Worm (Caenorhabditis elegans) whole organism, early embryonic: ENCODE results near the gene egl-20.

Experiments
- B0310.2 ChIP-seq: sonication (generic microtip); optimal IDR thresholded peaks from 2 replicates; lab custom pipeline; 2016; ENCODE audit warnings: mild to moderate bottlenecking, missing genetic modification characterization, missing compliant biosample characterization
- F13C5.2 ChIP-seq: sonication (generic microtip); optimal IDR thresholded peaks from 2 replicates; lab custom pipeline; 2017; ENCODE audit warnings: mild to moderate bottlenecking, missing genetic modification characterization, inconsistent platforms, missing compliant biosample characterization
- aly-1 ChIP-seq: sonication (generic microtip); optimal IDR thresholded peaks from 2 replicates; lab custom pipeline; 2016; ENCODE audit warnings: missing genetic modification characterization, missing compliant biosample characterization
- ama-1 ChIP-seq: fragments of 150-350 bp; optimal IDR thresholded peaks from 2 replicates; lab custom pipeline; 2014
- ceh-13 ChIP-seq: fragments of 200-800 bp; sonication (Bioruptor generic); optimal IDR thresholded peaks from 2 replicates; lab custom pipeline; 2018; ENCODE audit warnings: mild to moderate bottlenecking, missing genetic modification characterization, missing compliant biosample characterization
- ceh-36 ChIP-seq: sonication (generic microtip); optimal IDR thresholded peaks from 2 replicates; lab custom pipeline; 2016; ENCODE audit warnings: missing genetic modification characterization, inconsistent platforms, missing compliant biosample characterization
- ets-7 ChIP-seq: sonication (generic microtip); optimal IDR thresholded peaks from 2 replicates; lab custom pipeline; 2016; ENCODE audit warnings: missing genotype, missing genetic modification characterization, missing compliant biosample characterization
- flt-1 ChIP-seq: fragments of 200-800 bp; sonication (Bioruptor generic); IDR thresholded peaks from 2 replicates; pipeline ENCODE4 v1.3.6; 2022; ENCODE audit warnings: missing genetic modification characterization, missing compliant biosample characterization
- hmbx-1 ChIP-seq: sonication (generic microtip); optimal IDR thresholded peaks from 2 replicates; lab custom pipeline; 2016; ENCODE audit warnings: mild to moderate bottlenecking, missing genetic modification characterization, missing compliant biosample characterization
- hmg-4 ChIP-seq: fragments of 200-800 bp; sonication (Bioruptor generic); optimal IDR thresholded peaks from 2 replicates; lab custom pipeline; 2018; ENCODE audit warnings: mild to moderate bottlenecking, missing genetic modification characterization, missing compliant biosample characterization
- hnd-1 ChIP-seq: sonication (generic microtip); optimal IDR thresholded peaks from 2 replicates; lab custom pipeline; 2016; ENCODE audit warnings: missing genetic modification characterization, missing compliant biosample characterization
- pes-1 ChIP-seq: fragments of 200-800 bp; sonication (Bioruptor generic); IDR thresholded peaks from 2 replicates; pipeline ENCODE4 v1.3.6; 2022; ENCODE audit warnings: missing genetic modification reagents, missing genetic modification characterization, missing compliant biosample characterization
- scrt-1 ChIP-seq: fragments of 200-800 bp; sonication (Bioruptor generic); IDR thresholded peaks from 2 replicates; pipeline ENCODE4 v1.3.6; 2022; ENCODE audit warnings: missing genetic modification characterization, missing compliant biosample characterization
- sea-1 ChIP-seq: fragments of 200-800 bp; sonication (Bioruptor generic); conservative IDR thresholded peaks from 2 replicates; pipeline ENCODE4 v1.3.6; 2022; ENCODE audit warnings: missing genetic modification characterization, missing compliant biosample characterization
- tbx-11 ChIP-seq: fragments of 200-800 bp; sonication (Bioruptor generic); IDR thresholded peaks from 2 replicates; pipeline ENCODE4 v1.3.6; 2022; ENCODE audit warnings: missing genetic modification characterization, missing compliant biosample characterization
- tbx-37 ChIP-seq: fragments of 200-800 bp; sonication (Bioruptor generic); conservative IDR thresholded peaks from 2 replicates; pipeline ENCODE4 v1.3.6; 2022; ENCODE audit warnings: missing genetic modification reagents, missing genetic modification characterization, missing compliant biosample characterization
- tra-4 ChIP-seq: sonication (generic microtip); optimal IDR thresholded peaks from 2 replicates; lab custom pipeline; 2017; ENCODE audit warnings: missing genetic modification characterization, missing compliant biosample characterization

Gene egl-20

ce11 chrIV:9799664-9800063, 15.7 kb downstream of the egl-20 start:
- TF ChIP-seq tbx-11 (GFP tag; lab: Robert Waterston, UW) (no peak), hmbx-1 (tag; lab: Kevin White, UChicago) (no peak), ceh-13 (GFP tag; lab: Kevin White, UChicago) (no peak), flt-1 (no peak), hmg-4 (GFP tag; lab: Kevin White, UChicago) (no peak), sea-1 (GFP tag; lab: Robert Waterston, UW) (no peak), aly-1 (tag; lab: Kevin White, UChicago) (no peak), ets-7 (tag; lab: Kevin White, UChicago) (no peak), ceh-36 (tag; lab: Kevin White, UChicago) (no peak), ama-1 (lab: Kevin White, UChicago) (no peak), scrt-1 (no peak), hnd-1 (tag; lab: Kevin White, UChicago) (no peak)

- TF ChIP-seq F13C5.2 (tag; lab: Kevin White, UChicago) (no peak), hmg-4 (GFP tag; lab: Kevin White, UChicago) (no peak), tra-4 (tag; lab: Kevin White, UChicago) (no peak), pes-1 (no peak), ceh-13 (GFP tag; lab: Kevin White, UChicago) (no peak), scrt-1 (no peak), sea-1 (GFP tag; lab: Robert Waterston, UW) (no peak), flt-1 (no peak), aly-1 (tag; lab: Kevin White, UChicago) (no peak), hmbx-1 (tag; lab: Kevin White, UChicago) (no peak), ceh-36 (tag; lab: Kevin White, UChicago) (no peak), tbx-11 (GFP tag; lab: Robert Waterston, UW) (no peak), tbx-37 (GFP tag; lab: Robert Waterston, UW) (no peak), ama-1 (lab: Kevin White, UChicago) (no peak), hnd-1 (tag; lab: Kevin White, UChicago) (no peak), B0310.2 (no peak), ets-7 (tag; lab: Kevin White, UChicago) (no peak)
Measured at ce11 chrIV:9799129-9799528, 16.2 kb downstream of the egl-20 start, which contains the start of gene fat-4. fat-4 (plus strand) TSS chrIV:9799429.

ce11 chrIV:9798307-9798706, 17.0 kb downstream of the egl-20 start:
- TF ChIP-seq ets-7 (tag; lab: Kevin White, UChicago), result no peak
- TF ChIP-seq tbx-37 (GFP tag; lab: Robert Waterston, UW), result no peak
- no peak for TF ChIP-seq ceh-13 (GFP tag; lab: Kevin White, UChicago)
- no peak for TF ChIP-seq hmg-4 (GFP tag; lab: Kevin White, UChicago)
- no peak for TF ChIP-seq ama-1 (lab: Kevin White, UChicago)
- no peak for TF ChIP-seq aly-1 (tag; lab: Kevin White, UChicago)
- TF ChIP-seq sea-1 (GFP tag; lab: Robert Waterston, UW), result no peak
- no peak for TF ChIP-seq ceh-36 (tag; lab: Kevin White, UChicago)
- TF ChIP-seq tra-4 (tag; lab: Kevin White, UChicago), result no peak
- no peak for TF ChIP-seq B0310.2
- TF ChIP-seq pes-1, result no peak
- no peak for TF ChIP-seq hnd-1 (tag; lab: Kevin White, UChicago)
- no peak for TF ChIP-seq tbx-11 (GFP tag; lab: Robert Waterston, UW)
- no peak for TF ChIP-seq scrt-1
- no peak for TF ChIP-seq F13C5.2 (tag; lab: Kevin White, UChicago)
- no peak for TF ChIP-seq flt-1
- TF ChIP-seq hmbx-1 (tag; lab: Kevin White, UChicago), result no peak

DNA sequence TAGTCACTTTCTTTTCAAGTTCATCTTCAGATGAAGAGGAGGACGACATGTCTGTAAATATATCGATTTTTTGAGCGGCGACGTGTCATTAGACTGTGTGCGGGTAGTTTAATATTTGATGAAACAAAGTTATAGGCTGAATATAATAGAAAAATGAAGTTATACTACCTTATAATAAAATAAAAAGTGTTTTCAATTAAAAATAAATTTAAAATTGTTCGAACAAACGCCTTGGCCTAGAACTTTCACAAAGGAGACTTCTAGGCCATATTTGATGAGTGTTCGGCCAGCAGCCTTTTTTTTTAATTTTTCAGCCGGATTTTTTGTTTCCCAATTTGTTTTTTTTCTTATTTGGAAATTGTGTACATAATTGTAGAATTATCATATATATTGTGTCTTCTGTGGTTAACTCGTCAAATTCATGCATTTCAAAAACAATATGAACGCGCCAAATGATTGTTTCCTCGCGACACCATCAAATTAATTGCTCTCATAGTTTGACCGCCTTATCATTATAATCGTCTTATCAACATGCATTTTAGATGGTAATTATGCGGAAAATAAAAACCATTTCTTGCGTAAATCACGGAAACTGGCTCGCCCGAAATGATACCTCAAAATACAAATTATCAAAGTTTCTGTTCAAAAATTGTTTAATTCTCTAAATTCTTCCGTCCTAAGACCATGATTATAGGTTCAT, 17.9 kb downstream of the egl-20 start, which contains the start of gene T13F2.2:
T13F2.2 (minus strand) TSS at position 51 of the 700 bp plus-strand sequence.
- TF ChIP-seq F13C5.2 (tag; lab: Kevin White, UChicago) (no peak), ama-1 (lab: Kevin White, UChicago) (no peak), pes-1 (no peak), B0310.2 (no peak), tbx-37 (GFP tag; lab: Robert Waterston, UW) (no peak), hnd-1 (tag; lab: Kevin White, UChicago) (no peak), tra-4 (tag; lab: Kevin White, UChicago) (no peak), tbx-11 (GFP tag; lab: Robert Waterston, UW) (no peak), sea-1 (GFP tag; lab: Robert Waterston, UW) (no peak), hmg-4 (GFP tag; lab: Kevin White, UChicago) (no peak), scrt-1 (no peak), flt-1 (no peak), ets-7 (tag; lab: Kevin White, UChicago) (no peak)

DNA sequence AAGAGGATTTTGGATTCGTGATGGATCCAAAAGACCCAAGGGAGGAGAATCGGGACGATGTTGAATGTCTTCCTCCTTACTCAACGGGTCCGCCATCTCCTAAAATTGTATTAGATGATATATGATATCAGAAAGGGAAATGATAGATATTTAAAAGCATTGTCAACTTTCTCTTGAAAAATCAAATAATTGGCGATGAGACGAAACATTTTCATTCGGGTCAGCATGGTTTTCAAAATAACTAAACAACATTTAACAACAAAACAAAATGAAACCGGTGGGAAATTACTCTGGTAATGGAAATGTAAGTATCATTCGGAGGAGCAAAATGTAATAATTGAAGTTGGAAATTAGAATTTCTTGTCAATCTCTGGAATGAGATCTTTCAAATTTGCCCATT, 18.8 kb downstream of the egl-20 start, which contains the start of gene pis-1:
pis-1 (minus strand) TSS at position 101 of the 400 bp plus-strand sequence.
- TF ChIP-seq hmg-4 (GFP tag; lab: Kevin White, UChicago) (no peak), tbx-37 (GFP tag; lab: Robert Waterston, UW) (no peak), tbx-11 (GFP tag; lab: Robert Waterston, UW) (no peak), ama-1 (lab: Kevin White, UChicago) (no peak), ceh-13 (GFP tag; lab: Kevin White, UChicago) (no peak), scrt-1 (no peak), ets-7 (tag; lab: Kevin White, UChicago) (no peak), aly-1 (tag; lab: Kevin White, UChicago) (no peak), flt-1 (no peak), pes-1 (no peak), ceh-36 (tag; lab: Kevin White, UChicago) (no peak), hnd-1 (tag; lab: Kevin White, UChicago) (no peak), B0310.2 (no peak), hmbx-1 (tag; lab: Kevin White, UChicago) (no peak), F13C5.2 (tag; lab: Kevin White, UChicago) (no peak), tra-4 (tag; lab: Kevin White, UChicago) (no peak)

- no peak for TF ChIP-seq hnd-1 (tag; lab: Kevin White, UChicago)
- no peak for TF ChIP-seq tbx-11 (GFP tag; lab: Robert Waterston, UW)
- TF ChIP-seq ets-7 (tag; lab: Kevin White, UChicago), result no peak
- TF ChIP-seq ceh-13 (GFP tag; lab: Kevin White, UChicago), result no peak
- no peak for TF ChIP-seq flt-1
- no peak for TF ChIP-seq ceh-36 (tag; lab: Kevin White, UChicago)
- no peak for TF ChIP-seq sea-1 (GFP tag; lab: Robert Waterston, UW)
- no peak for TF ChIP-seq F13C5.2 (tag; lab: Kevin White, UChicago)
- TF ChIP-seq pes-1, result no peak
- TF ChIP-seq B0310.2, result no peak
- TF ChIP-seq ama-1 (lab: Kevin White, UChicago), result no peak
- no peak for TF ChIP-seq tbx-37 (GFP tag; lab: Robert Waterston, UW)
- no peak for TF ChIP-seq aly-1 (tag; lab: Kevin White, UChicago)
- TF ChIP-seq hmg-4 (GFP tag; lab: Kevin White, UChicago), result no peak
- no peak for TF ChIP-seq tra-4 (tag; lab: Kevin White, UChicago)
- TF ChIP-seq scrt-1, result no peak
- TF ChIP-seq hmbx-1 (tag; lab: Kevin White, UChicago), result no peak
Measured at ce11 chrIV:9795250-9795649, 20.1 kb downstream of the egl-20 start.
